Worm (Caenorhabditis elegans): ENCODE measurements around the gene W03G11.2.
A peak's percentile ranks its signal among the peaks of the same experiment; 100 is the strongest.

The W03G11.2 gene

ce11 chrX:12104630-12105029 is 3.8 kb downstream of the W03G11.2 start, which contains the start of gene col-181:
Gene col-181 (plus strand): TSS chrX:12104930.
- TF ChIP-seq madf-10 (tag; optimal IDR thresholded peaks at IDR 0.05) (no peak), die-1 (tag; optimal IDR thresholded peaks at IDR 0.05) (peak; percentile 8)

DNA sequence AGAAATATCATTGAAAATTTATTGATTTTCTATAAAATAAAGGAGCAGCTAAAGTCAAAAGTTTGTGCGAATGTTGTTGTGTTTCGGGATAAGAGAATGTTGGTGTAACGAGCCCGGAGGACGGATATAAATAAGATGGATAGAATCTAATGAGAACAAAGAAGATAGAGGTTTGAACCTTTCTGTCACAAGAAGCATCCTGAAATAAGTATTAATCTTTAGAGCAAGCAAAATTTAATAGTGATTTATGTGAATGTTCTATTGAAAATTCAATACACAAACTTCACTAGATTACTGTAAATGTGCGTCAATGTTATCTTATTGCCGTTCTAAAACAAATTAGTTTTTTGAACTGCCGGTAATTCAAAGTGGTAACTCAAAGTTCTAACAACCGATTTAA is 4.7 kb downstream of the W03G11.2 start, which contains the start of gene W03G11.3:
Gene W03G11.3 (minus strand): TSS at position 101 of the 400 bp plus-strand sequence.
- TF ChIP-seq dpl-1 (GFP tag; optimal IDR thresholded peaks at IDR 0.05) (no peak), hmg-1.2 (GFP tag; IDR thresholded peaks at IDR 0.05) (no peak), Y53F4B.3 (GFP tag; IDR thresholded peaks at IDR 0.05) (no peak), tbp1 (GFP tag; optimal IDR thresholded peaks at IDR 0.05) (no peak), akir-1 (GFP tag; optimal IDR thresholded peaks at IDR 0.05) (no peak), ceh-100 (GFP tag; IDR thresholded peaks at IDR 0.05) (no peak), Y67H2A.10 (GFP tag; conservative IDR thresholded peaks at IDR 0.05) (no peak), ztf-22 (GFP tag; optimal IDR thresholded peaks at IDR 0.05) (no peak), ceh-91 (GFP tag; IDR thresholded peaks at IDR 0.05) (no peak), F55B11.4 (tag; optimal IDR thresholded peaks at IDR 0.05; ENCODE audit: borderline replicate concordance, insufficient read depth) (no peak), madf-6 (GFP tag; IDR thresholded peaks at IDR 0.05) (no peak), nfya-1 (tag; optimal IDR thresholded peaks at IDR 0.05; ENCODE audit: borderline replicate concordance, insufficient read depth) (no peak), nhr-179 (tag; optimal IDR thresholded peaks at IDR 0.05) (no peak), mxl-1 (tag; optimal IDR thresholded peaks at IDR 0.05) (no peak), sptf-2 (GFP tag; optimal IDR thresholded peaks at IDR 0.05) (no peak), attf-5 (GFP tag; optimal IDR thresholded peaks at IDR 0.05) (no peak), egl-44 (GFP tag; IDR thresholded peaks at IDR 0.05) (no peak), F39B2.1 (GFP tag; IDR thresholded peaks at IDR 0.05) (no peak), cebp-2 (GFP tag; IDR thresholded peaks at IDR 0.05) (no peak)

DNA sequence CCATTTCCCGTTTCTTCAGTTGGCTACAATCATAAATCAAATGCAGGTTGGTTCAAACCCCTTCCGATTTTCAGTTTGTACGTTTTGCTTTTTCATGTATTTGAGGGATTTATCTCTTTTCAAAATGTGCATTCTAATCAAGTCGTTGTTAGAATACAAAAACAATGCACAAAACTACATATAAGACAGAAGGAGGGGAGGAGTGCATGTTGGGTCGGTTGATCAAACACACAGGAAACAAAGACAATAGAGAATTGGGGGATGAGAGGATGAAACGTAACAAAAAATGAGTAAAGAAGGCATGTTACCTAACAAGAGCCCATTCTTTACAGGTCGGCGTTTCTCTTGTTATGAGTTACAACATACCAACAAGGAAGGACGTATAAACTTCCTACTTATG is 10.4 kb downstream of the W03G11.2 start:
- TF ChIP-seq nhr-27 (tag; optimal IDR thresholded peaks at IDR 0.05): no peak
- TF ChIP-seq lin-26 (GFP tag; IDR thresholded peaks at IDR 0.05): no peak
- no peak for TF ChIP-seq F33H1.4 (GFP tag; IDR thresholded peaks at IDR 0.05)
- TF ChIP-seq hlh-12 (tag; optimal IDR thresholded peaks at IDR 0.05): no peak
- no peak for TF ChIP-seq aptf-2 (GFP tag; conservative IDR thresholded peaks at IDR 0.05)
- no peak for TF ChIP-seq K11D2.4 (GFP tag; IDR thresholded peaks at IDR 0.05)
- TF ChIP-seq lag-1 (GFP tag; IDR thresholded peaks at IDR 0.05): no peak
- no peak for TF ChIP-seq let-607 (tag; optimal IDR thresholded peaks at IDR 0.05)
- no peak for TF ChIP-seq sea-2 (GFP tag; IDR thresholded peaks at IDR 0.05)
- TF ChIP-seq somi-1 (GFP tag; optimal IDR thresholded peaks at IDR 0.05): no peak
- no peak for TF ChIP-seq dpl-1 (GFP tag; optimal IDR thresholded peaks at IDR 0.05)
- no peak for TF ChIP-seq ceh-91 (GFP tag; IDR thresholded peaks at IDR 0.05)
- TF ChIP-seq repo-1 (tag; optimal IDR thresholded peaks at IDR 0.05): no peak
- TF ChIP-seq efl-1 (GFP tag; optimal IDR thresholded peaks at IDR 0.05): no peak

ce11 chrX:12095200-12095599 is 13.2 kb downstream of the W03G11.2 start:
- TF ChIP-seq hmg-1.2 (GFP tag; IDR thresholded peaks at IDR 0.05) (no peak), pbrm-1 (GFP tag; IDR thresholded peaks at IDR 0.05) (no peak), lag-1 (GFP tag; IDR thresholded peaks at IDR 0.05) (no peak), let-607 (tag; optimal IDR thresholded peaks at IDR 0.05) (no peak), dpff-1 (tag; optimal IDR thresholded peaks at IDR 0.05) (no peak), lin-40 (tag; optimal IDR thresholded peaks at IDR 0.05) (no peak), ceh-27 (GFP tag; optimal IDR thresholded peaks at IDR 0.05) (no peak), let-526 (GFP tag; IDR thresholded peaks at IDR 0.05) (no peak), T26A5.8 (tag; optimal IDR thresholded peaks at IDR 0.05) (no peak), ztf-6 (GFP tag; IDR thresholded peaks at IDR 0.05) (no peak), bed-2 (GFP tag; IDR thresholded peaks at IDR 0.05) (no peak)

Data from whole organism, young adult.